Worm (Caenorhabditis elegans): ENCODE data around the gene H25K10.4.

- TF ChIP-seq pes-1 (GFP tag; IDR thresholded peaks at IDR 0.05) (no peak), flt-1 (GFP tag; IDR thresholded peaks at IDR 0.05) (no peak), F13C5.2 (tag; optimal IDR thresholded peaks at IDR 0.05) (no peak), ama-1 (optimal IDR thresholded peaks at IDR 0.05) (no peak), scrt-1 (GFP tag; IDR thresholded peaks at IDR 0.05) (no peak), hnd-1 (tag; optimal IDR thresholded peaks at IDR 0.05) (no peak), ceh-36 (tag; optimal IDR thresholded peaks at IDR 0.05) (no peak), ets-7 (tag; optimal IDR thresholded peaks at IDR 0.05) (no peak), B0310.2 (tag; optimal IDR thresholded peaks at IDR 0.05) (no peak), aly-1 (tag; optimal IDR thresholded peaks at IDR 0.05) (no peak), sea-1 (GFP tag; conservative IDR thresholded peaks at IDR 0.05) (no peak), ceh-13 (GFP tag; optimal IDR thresholded peaks at IDR 0.05) (no peak), tbx-11 (GFP tag; IDR thresholded peaks at IDR 0.05) (no peak), hmg-4 (GFP tag; optimal IDR thresholded peaks at IDR 0.05) (no peak)
Measured at ce11 chrIV:16203373-16203772, 22.5 kb upstream of the H25K10.4 start.

Measured in whole organism, early embryonic.